Fruit fly (Drosophila melanogaster) whole organism, embryonic: ENCODE measurements around the gene CG7377.

Experiments
- Atf-2 ChIP-seq: fragments of 200-800 bp; sonication (Bioruptor generic); optimal IDR thresholded peaks from 2 replicates; lab custom pipeline; 2016; ENCODE audit warnings: missing biosample characterization, missing genetic modification characterization
- Atf6 ChIP-seq: fragments of 200-800 bp; sonication (Bioruptor generic); IDR thresholded peaks from 2 replicates; pipeline ENCODE4 v1.3.6; 2022; ENCODE audit warnings: missing biosample characterization, missing genetic modification characterization
- CG11398 ChIP-seq: fragments of 200-800 bp; sonication (Bioruptor generic); optimal IDR thresholded peaks from 2 replicates; lab custom pipeline; 2016; ENCODE audit warnings: missing biosample characterization, missing genetic modification characterization
- CG11456 ChIP-seq: fragments of 200-800 bp; sonication (Bioruptor generic); IDR thresholded peaks from 3 replicates; pipeline ENCODE4 v1.3.6; 2022; ENCODE audit warnings: missing biosample characterization, missing genetic modification characterization
- CG12236 ChIP-seq: fragments of 200-800 bp; sonication (Bioruptor generic); optimal IDR thresholded peaks from 2 replicates; lab custom pipeline; 2016; ENCODE audit warnings: missing biosample characterization, missing genetic modification characterization
- CG12769 ChIP-seq: fragments of 200-800 bp; sonication (Bioruptor generic); optimal IDR thresholded peaks from 2 replicates; lab custom pipeline; 2019; ENCODE audit warnings: missing biosample characterization, mild to moderate bottlenecking, missing genetic modification characterization, moderate library complexity
- CG13894 ChIP-seq: fragments of 200-800 bp; sonication (Bioruptor generic); optimal IDR thresholded peaks from 3 replicates; lab custom pipeline; 2018; ENCODE audit warnings: missing biosample characterization, mild to moderate bottlenecking, missing genetic modification characterization, moderate library complexity
- CG14965 ChIP-seq: fragments of 200-800 bp; sonication (Bioruptor generic); optimal IDR thresholded peaks from 2 replicates; lab custom pipeline; 2016; ENCODE audit warnings: missing biosample characterization, missing genetic modification characterization, borderline replicate concordance
- CG17328 ChIP-seq: fragments of 200-800 bp; sonication (Bioruptor generic); IDR thresholded peaks from 2 replicates; pipeline ENCODE4 v1.3.6; 2022; ENCODE audit warnings: missing biosample characterization, missing genetic modification characterization
- CG18764 ChIP-seq: fragments of 200-800 bp; sonication (Bioruptor generic); optimal IDR thresholded peaks from 3 replicates; lab custom pipeline; 2016; ENCODE audit warnings: missing biosample characterization, missing genetic modification characterization
- CG2120 ChIP-seq: fragments of 200-800 bp; sonication (Bioruptor generic); optimal IDR thresholded peaks from 3 replicates; lab custom pipeline; 2016; ENCODE audit warnings: missing biosample characterization, missing genetic modification characterization
- CG2678 ChIP-seq: fragments of 200-800 bp; sonication (Bioruptor generic); optimal IDR thresholded peaks from 3 replicates; lab custom pipeline; 2019; ENCODE audit warnings: missing biosample characterization, mild to moderate bottlenecking, missing genetic modification characterization, moderate library complexity
- CG32532 ChIP-seq: fragments of 200-800 bp; sonication (Bioruptor generic); IDR thresholded peaks from 2 replicates; pipeline ENCODE4 v1.3.6; 2022; ENCODE audit warnings: missing biosample characterization, missing genetic modification characterization
- CG32772 ChIP-seq: fragments of 200-800 bp; sonication (Bioruptor generic); IDR thresholded peaks from 2 replicates; pipeline ENCODE4 v1.3.6; 2022; ENCODE audit warnings: missing biosample characterization, missing genetic modification characterization
- CG3726 ChIP-seq: fragments of 200-800 bp; sonication (Bioruptor generic); IDR thresholded peaks from 3 replicates; pipeline ENCODE4, ENCODE4 v1.3.6; 2022; ENCODE audit warnings: missing biosample characterization, missing genetic modification characterization
- CG6791 ChIP-seq: fragments of 200-800 bp; sonication (Bioruptor generic); IDR thresholded peaks from 3 replicates; pipeline ENCODE4 v1.3.6; 2022; ENCODE audit warnings: missing biosample characterization, missing genetic modification characterization; ENCODE audit not compliant: partially characterized antibody
- CG9215 ChIP-seq: fragments of 200-800 bp; sonication (Bioruptor generic); IDR thresholded peaks from 2 replicates; pipeline ENCODE4 v1.3.6; 2022; ENCODE audit warnings: missing biosample characterization, missing genetic modification characterization
- Dfd ChIP-seq, 2 experiments: fragments of >200 bp; optimal IDR thresholded peaks; 2 replicates each; lab custom pipeline; 2017; ENCODE audit warnings: missing biosample characterization in 2 of 2, missing genetic modification characterization in 2 of 2
- HLHmδ ChIP-seq: fragments of 200-800 bp; sonication (Bioruptor generic); optimal IDR thresholded peaks from 2 replicates; lab custom pipeline; 2018; ENCODE audit warnings: missing biosample characterization, mild to moderate bottlenecking, missing genetic modification characterization, moderate library complexity
- Hsf ChIP-seq: fragments of 200-800 bp; sonication (Bioruptor generic); optimal IDR thresholded peaks from 3 replicates; lab custom pipeline; 2016; ENCODE audit warnings: missing biosample characterization, missing genetic modification characterization
- Max ChIP-seq: fragments of 200-800 bp; sonication (Bioruptor generic); optimal IDR thresholded peaks from 2 replicates; lab custom pipeline; 2016; ENCODE audit warnings: missing biosample characterization, mild to moderate bottlenecking, missing genetic modification characterization
- Med ChIP-seq: fragments of 200-800 bp; sonication (Bioruptor generic); peaks from one replicate; lab custom pipeline; 2016; ENCODE audit warnings: missing biosample characterization, missing genetic modification characterization, mild to moderate bottlenecking, inconsistent platforms, moderate library complexity
- Meics ChIP-seq: fragments of 200-800 bp; sonication (Bioruptor generic); optimal IDR thresholded peaks from 2 replicates; lab custom pipeline; 2017; ENCODE audit warnings: missing biosample characterization, mild to moderate bottlenecking, missing genetic modification characterization
- NK7.1 ChIP-seq: fragments of 200-800 bp; sonication (Bioruptor generic); optimal IDR thresholded peaks from 3 replicates; lab custom pipeline; 2016; ENCODE audit warnings: missing biosample characterization, missing genetic modification characterization
- Nf-YB ChIP-seq: fragments of 200-800 bp; sonication (Bioruptor generic); optimal IDR thresholded peaks from 3 replicates; lab custom pipeline; 2019; ENCODE audit warnings: missing biosample characterization, mild to moderate bottlenecking, missing genetic modification characterization, moderate library complexity
- Rfx ChIP-seq: fragments of 200-800 bp; sonication (Bioruptor generic); IDR thresholded peaks from 2 replicates; pipeline ENCODE4 v1.3.6; 2022; ENCODE audit warnings: missing biosample characterization, missing genetic modification characterization
- ap ChIP-seq: fragments of 200-800 bp; sonication (Bioruptor generic); IDR thresholded peaks from 2 replicates; pipeline ENCODE4 v1.3.6; 2022; ENCODE audit warnings: missing biosample characterization, missing genetic modification characterization
- chinmo ChIP-seq: fragments of 200-800 bp; sonication (Bioruptor generic); IDR thresholded peaks from 4 replicates; pipeline ENCODE4 v1.3.6; 2022; ENCODE audit warnings: missing biosample characterization, missing genetic modification characterization; ENCODE audit not compliant: partially characterized antibody
- dpn ChIP-seq, 2 experiments: fragments of 200-800 bp; sonication (Bioruptor generic); optimal IDR thresholded peaks; 3 replicates each; lab custom pipeline; 2016; ENCODE audit warnings: missing biosample characterization in 2 of 2, missing genetic modification characterization in 2 of 2
- dysf ChIP-seq: fragments of 200-800 bp; sonication (Bioruptor generic); IDR thresholded peaks from 3 replicates; pipeline ENCODE4 v1.3.6; 2022; ENCODE audit warnings: missing biosample characterization, missing genetic modification characterization
- ems ChIP-seq: fragments of 200-800 bp; sonication (Bioruptor generic); optimal IDR thresholded peaks from 3 replicates; lab custom pipeline; 2016; ENCODE audit warnings: missing biosample characterization, missing genetic modification characterization
- fd64A ChIP-seq: fragments of 200-800 bp; sonication (Bioruptor generic); optimal IDR thresholded peaks from 3 replicates; lab custom pipeline; 2018; ENCODE audit warnings: missing biosample characterization, mild to moderate bottlenecking, missing genetic modification characterization
- grau ChIP-seq: fragments of 200-800 bp; optimal IDR thresholded peaks from 3 replicates; lab custom pipeline; 2019; ENCODE audit warnings: missing biosample characterization, mild to moderate bottlenecking, missing genetic modification characterization, moderate library complexity
- gsb-n ChIP-seq: fragments of 200-800 bp; sonication (Bioruptor generic); optimal IDR thresholded peaks from 3 replicates; lab custom pipeline; 2018; ENCODE audit warnings: missing biosample characterization, mild to moderate bottlenecking, missing genetic modification characterization
- h ChIP-seq: fragments of >200 bp; optimal IDR thresholded peaks from 2 replicates; lab custom pipeline; 2017
- kay ChIP-seq: fragments of 200-800 bp; sonication (Bioruptor generic); optimal IDR thresholded peaks from 2 replicates; lab custom pipeline; 2016; ENCODE audit warnings: missing biosample characterization, missing genetic modification characterization
- mirr ChIP-seq: fragments of 200-800 bp; sonication (Bioruptor generic); optimal IDR thresholded peaks from 3 replicates; lab custom pipeline; 2018; ENCODE audit warnings: missing biosample characterization, mild to moderate bottlenecking, missing genetic modification characterization
- row ChIP-seq: fragments of 200-800 bp; sonication (Bioruptor generic); IDR thresholded peaks from 3 replicates; pipeline ENCODE4 v1.3.6; 2022; ENCODE audit warnings: missing biosample characterization, missing genetic modification characterization
- sd ChIP-seq: fragments of 200-800 bp; sonication (Bioruptor generic); optimal IDR thresholded peaks from 3 replicates; lab custom pipeline; 2018; ENCODE audit warnings: missing biosample characterization, mild to moderate bottlenecking, missing genetic modification characterization, moderate library complexity
- sens ChIP-seq: fragments of 200-800 bp; sonication (Bioruptor generic); peaks from one replicate; lab custom pipeline; 2016; ENCODE audit warnings: missing biosample characterization, missing genetic modification characterization
- slbo ChIP-seq: fragments of 200-800 bp; sonication (Bioruptor generic); IDR thresholded peaks from 2 replicates; pipeline ENCODE4 v1.3.6; 2022; ENCODE audit warnings: missing biosample characterization, missing genetic modification characterization
- so ChIP-seq: fragments of 200-800 bp; sonication (Bioruptor generic); IDR thresholded peaks from 3 replicates; pipeline ENCODE4 v1.3.6; 2022; ENCODE audit warnings: missing biosample characterization, missing genetic modification characterization

Gene CG7377

dm6 chr3L:11540330-11540702 lies 49.2 kb upstream of the CG7377 start (continued):
- TF ChIP-seq so (GFP tag; lab: Robert Waterston, UW) (peak; percentile 51; the same call in 1 of the 3 replicates), kay (GFP tag; lab: Kevin White, UChicago) (peak; percentile 38), CG3726 (no peak), mirr (GFP tag; lab: Kevin White, UChicago) (peak; percentile 68)

DNA sequence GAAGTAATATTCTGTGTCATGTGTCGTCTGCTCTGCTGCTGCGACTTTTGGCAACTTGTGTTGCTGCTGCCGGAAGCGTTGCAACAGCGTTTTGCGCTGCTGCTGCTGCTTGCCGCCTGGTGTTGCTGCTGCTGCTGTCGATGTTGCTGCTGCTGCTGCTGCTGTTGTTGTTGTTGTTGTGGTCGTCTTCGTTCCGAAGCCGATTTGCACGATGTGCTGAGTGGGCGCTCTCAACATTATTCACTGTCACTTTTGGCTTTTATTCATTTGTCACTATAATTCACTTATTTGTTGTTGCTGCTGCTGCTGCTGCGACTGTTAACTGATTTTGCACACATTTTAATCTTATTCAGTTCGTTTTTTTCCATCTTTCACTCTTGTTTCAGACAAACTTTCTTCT lies 47.1 kb upstream of the CG7377 start:
- TF ChIP-seq Dfd (GFP tag; optimal IDR thresholded peaks at IDR 0.05; lab: Kevin White, UChicago) (peak in 1 of 2 experiments; percentile 49), CG11456 (GFP tag; lab: Robert Waterston, UW) (no peak), Atf6 (no peak)

DNA sequence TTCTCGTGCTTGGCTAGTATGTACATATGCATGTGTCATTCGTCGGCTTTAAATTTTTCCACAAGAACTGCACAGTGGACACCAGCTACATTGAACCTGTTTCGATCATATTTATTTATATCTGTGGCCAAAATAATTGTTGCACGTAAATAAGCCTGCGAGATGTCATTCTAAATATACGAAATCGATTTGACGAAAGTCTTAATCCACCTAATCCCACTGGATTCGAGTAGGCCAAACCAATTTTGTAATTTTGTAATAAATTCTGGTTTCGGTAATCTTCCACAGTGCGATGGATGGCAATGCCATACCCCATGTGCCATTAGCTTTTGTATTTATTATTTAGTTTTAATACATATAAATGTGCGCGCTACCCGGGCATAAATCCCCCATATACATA lies 46.5 kb upstream of the CG7377 start:
- TF ChIP-seq CG18764 (no peak), CG6791 (GFP tag; lab: Robert Waterston, UW) (no peak), Rfx (GFP tag; lab: Robert Waterston, UW) (0 out of 2 replicates have a peak, but pooled peaks have one; percentile 33), CG32532 (no peak), row (GFP tag; lab: Robert Waterston, UW) (no peak), Hsf (GFP tag; lab: Kevin White, UChicago) (no peak), CG12236 (no peak), HLHmδ (GFP tag; lab: Kevin White, UChicago) (no peak), CG2120 (GFP tag; lab: Kevin White, UChicago) (peak; percentile 26), NK7.1 (no peak), dysf (GFP tag; lab: Robert Waterston, UW) (peak; percentile 37; the same call in 1 of the 3 replicates), grau (peak; percentile 55), Atf-2 (GFP tag; lab: Kevin White, UChicago) (no peak), fd64A (GFP tag; lab: Kevin White, UChicago) (no peak), CG2678 (tag; lab: Kevin White, UChicago) (peak; percentile 16), dpn (GFP tag; optimal IDR thresholded peaks at IDR 0.05; lab: Kevin White, UChicago) (no peak), h (no peak), Nf-YB (GFP tag; lab: Kevin White, UChicago) (no peak), slbo (peak; percentile 23; the same call in 1 of the 2 replicates), CG12769 (tag; lab: Kevin White, UChicago) (peak; percentile 45), CG14965 (GFP tag; lab: Kevin White, UChicago) (no peak), sens (GFP tag; lab: Kevin White, UChicago) (peak; percentile 77), Max (GFP tag; lab: Kevin White, UChicago) (no peak), sd (tag; lab: Kevin White, UChicago) (peak; percentile 10), chinmo (GFP tag; lab: Robert Waterston, UW) (0 out of 4 replicates have a peak, but pooled peaks have one; percentile 40), CG13894 (tag; lab: Kevin White, UChicago) (no peak), gsb-n (tag; lab: Kevin White, UChicago) (no peak), Meics (GFP tag; lab: Kevin White, UChicago) (peak; percentile 3), CG9215 (no peak), ems (GFP tag; lab: Kevin White, UChicago) (no peak), ap (GFP tag; lab: Robert Waterston, UW) (no peak), CG17328 (GFP tag; lab: Robert Waterston, UW) (no peak), CG11398 (GFP tag; lab: Kevin White, UChicago) (no peak), Med (GFP tag; lab: Kevin White, UChicago) (peak; percentile 78), CG32772 (GFP tag; lab: Robert Waterston, UW) (no peak)
- TF ChIP-seq, all 482 proteins: peak for 12
